Fruit fly (Drosophila melanogaster) whole organism, embryonic: Measurements from ENCODE around the gene CG14219.

Experiments used
- Adf1 ChIP-seq: fragments of 200-800 bp; sonication (Bioruptor generic); IDR thresholded peaks from 2 replicates; pipeline ENCODE4 v1.3.6; 2022; ENCODE audit warnings: missing biosample characterization, missing genetic modification characterization
- Antp ChIP-seq: fragments of 200-800 bp; sonication (Bioruptor generic); optimal IDR thresholded peaks from 3 replicates; lab custom pipeline; 2016; ENCODE audit warnings: missing biosample characterization, missing genetic modification characterization
- Awh ChIP-seq: fragments of 200-800 bp; sonication (Bioruptor generic); IDR thresholded peaks from 2 replicates; pipeline ENCODE4, ENCODE4 v1.3.6; 2022; ENCODE audit warnings: missing biosample characterization, missing genetic modification characterization
- CG10147 ChIP-seq: fragments of 200-800 bp; sonication (Bioruptor generic); optimal IDR thresholded peaks from 2 replicates; lab custom pipeline; 2019; ENCODE audit warnings: missing biosample characterization, mild to moderate bottlenecking, missing genetic modification characterization, moderate library complexity
- CG10431 ChIP-seq: fragments of 200-800 bp; sonication (Bioruptor generic); optimal IDR thresholded peaks from 3 replicates; lab custom pipeline; 2018; ENCODE audit warnings: missing biosample characterization, mild to moderate bottlenecking, missing genetic modification characterization
- CG10462 ChIP-seq: fragments of 200-800 bp; sonication (Bioruptor generic); optimal IDR thresholded peaks from 2 replicates; lab custom pipeline; 2016; ENCODE audit warnings: missing biosample characterization, missing genetic modification characterization
- CG12769 ChIP-seq: fragments of 200-800 bp; sonication (Bioruptor generic); optimal IDR thresholded peaks from 2 replicates; lab custom pipeline; 2019; ENCODE audit warnings: missing biosample characterization, mild to moderate bottlenecking, missing genetic modification characterization, moderate library complexity
- CG13894 ChIP-seq: fragments of 200-800 bp; sonication (Bioruptor generic); optimal IDR thresholded peaks from 3 replicates; lab custom pipeline; 2018; ENCODE audit warnings: missing biosample characterization, mild to moderate bottlenecking, missing genetic modification characterization, moderate library complexity
- CG14860 ChIP-seq: fragments of 200-800 bp; sonication (Bioruptor generic); IDR thresholded peaks from 3 replicates; pipeline ENCODE4 v1.3.6; 2022; ENCODE audit warnings: missing biosample characterization, missing genetic modification characterization; ENCODE audit not compliant: partially characterized antibody
- CG15601 ChIP-seq: fragments of 200-800 bp; sonication (Bioruptor generic); optimal IDR thresholded peaks from 3 replicates; lab custom pipeline; 2019; ENCODE audit warnings: missing biosample characterization, mild to moderate bottlenecking, missing genetic modification characterization, moderate library complexity
- CG31441 ChIP-seq: fragments of 200-800 bp; sonication (Bioruptor generic); IDR thresholded peaks from 2 replicates; pipeline ENCODE4 v1.3.6; 2022; ENCODE audit warnings: missing biosample characterization, missing genetic modification characterization
- CG34422 ChIP-seq: fragments of 200-800 bp; sonication (Bioruptor generic); IDR thresholded peaks from 3 replicates; pipeline ENCODE4 v1.3.6; 2022; ENCODE audit warnings: missing biosample characterization, missing genetic modification characterization
- CG3995 ChIP-seq: fragments of 200-800 bp; sonication (Bioruptor generic); optimal IDR thresholded peaks from 3 replicates; lab custom pipeline; 2016; ENCODE audit warnings: missing biosample characterization, missing genetic modification characterization
- CG4707 ChIP-seq: fragments of 200-800 bp; sonication (Bioruptor generic); optimal IDR thresholded peaks from 2 replicates; lab custom pipeline; 2018; ENCODE audit warnings: missing biosample characterization, mild to moderate bottlenecking, missing genetic modification characterization, moderate library complexity
- CG6813 ChIP-seq: fragments of 200-800 bp; sonication (Bioruptor generic); optimal IDR thresholded peaks from 2 replicates; lab custom pipeline; 2017; ENCODE audit warnings: missing biosample characterization, missing genetic modification characterization, mild to moderate bottlenecking, moderate library complexity, missing genetic modification reagents
- CG6854 ChIP-seq: fragments of 200-800 bp; sonication (Bioruptor generic); optimal IDR thresholded peaks from 3 replicates; lab custom pipeline; 2017; ENCODE audit warnings: missing biosample characterization, mild to moderate bottlenecking, missing genetic modification characterization
- CG8290 ChIP-seq, 3 experiments: fragments of 200-800 bp; sonication (Bioruptor generic); optimal IDR thresholded peaks; 2 replicates each; lab custom pipeline; 2016 to 2019; ENCODE audit warnings: missing biosample characterization in 3 of 3, missing genetic modification characterization in 3 of 3, mild to moderate bottlenecking in 2 of 3, moderate library complexity in 1 of 3
- Dbx ChIP-seq: fragments of 200-800 bp; sonication (Bioruptor generic); IDR thresholded peaks from 3 replicates; pipeline ENCODE4 v1.3.6; 2022; ENCODE audit warnings: missing biosample characterization, missing genetic modification characterization
- Doc3 ChIP-seq: fragments of 200-800 bp; sonication (Bioruptor generic); IDR thresholded peaks from 3 replicates; pipeline ENCODE4 v1.3.6; 2022; ENCODE audit warnings: missing biosample characterization, missing genetic modification characterization; ENCODE audit not compliant: partially characterized antibody
- Dref ChIP-seq: fragments of 200-800 bp; sonication (Bioruptor generic); IDR thresholded peaks from 2 replicates; pipeline ENCODE4 v1.3.6; 2022; ENCODE audit warnings: missing biosample characterization, missing genetic modification characterization
- E2f2 ChIP-seq: fragments of 200-800 bp; sonication (Bioruptor generic); IDR thresholded peaks from 2 replicates; pipeline ENCODE4 v1.3.6; 2022; ENCODE audit warnings: missing biosample characterization, missing genetic modification characterization
- HLH4C ChIP-seq: fragments of 200-800 bp; sonication (Bioruptor generic); IDR thresholded peaks from 3 replicates; pipeline ENCODE4 v1.3.6; 2022; ENCODE audit warnings: missing biosample characterization, missing genetic modification characterization; ENCODE audit not compliant: partially characterized antibody
- HmgD ChIP-seq: fragments of 200-800 bp; sonication (Bioruptor generic); optimal IDR thresholded peaks from 3 replicates; lab custom pipeline; 2016; ENCODE audit warnings: missing biosample characterization, missing genetic modification characterization
- Lim3 ChIP-seq: fragments of 200-800 bp; sonication (Bioruptor generic); IDR thresholded peaks from 2 replicates; pipeline ENCODE4 v1.3.6; 2022; ENCODE audit warnings: missing biosample characterization, missing genetic modification characterization
- MTF-1 ChIP-seq: fragments of 200-800 bp; sonication (Bioruptor generic); optimal IDR thresholded peaks from 2 replicates; lab custom pipeline; 2018; ENCODE audit warnings: missing biosample characterization, mild to moderate bottlenecking, missing genetic modification characterization, borderline replicate concordance
- amos ChIP-seq: fragments of 200-800 bp; sonication (Bioruptor generic); IDR thresholded peaks from 2 replicates; pipeline ENCODE4 v1.3.6; 2022; ENCODE audit warnings: missing biosample characterization, missing genetic modification characterization; ENCODE audit not compliant: partially characterized antibody
- ase ChIP-seq: fragments of 200-800 bp; sonication (Bioruptor generic); IDR thresholded peaks from 3 replicates; pipeline ENCODE4 v1.3.6; 2022; ENCODE audit warnings: missing biosample characterization, missing genetic modification characterization
- ato ChIP-seq: fragments of 200-800 bp; sonication (Bioruptor generic); IDR thresholded peaks from 2 replicates; pipeline ENCODE4 v1.3.6; 2022; ENCODE audit warnings: missing biosample characterization, missing genetic modification characterization; ENCODE audit not compliant: partially characterized antibody
- bab2 ChIP-seq: fragments of 200-800 bp; sonication (Bioruptor generic); optimal IDR thresholded peaks from 2 replicates; lab custom pipeline; 2016; ENCODE audit warnings: missing biosample characterization, missing genetic modification characterization
- bbx ChIP-seq: fragments of 200-800 bp; sonication (Bioruptor generic); IDR thresholded peaks from 2 replicates; pipeline ENCODE4 v1.3.6; 2022; ENCODE audit warnings: missing biosample characterization, missing genetic modification characterization; ENCODE audit not compliant: partially characterized antibody
- bsh ChIP-seq, 2 experiments: fragments of 200-800 bp; sonication (Bioruptor generic); optimal IDR thresholded peaks; 2 replicates each; lab custom pipeline; 2017 to 2018; ENCODE audit warnings: mild to moderate bottlenecking in 2 of 2, missing biosample characterization in 2 of 2, missing genetic modification characterization in 2 of 2, moderate library complexity in 1 of 2
- cg ChIP-seq: fragments of 200-800 bp; sonication (Bioruptor generic); optimal IDR thresholded peaks from 3 replicates; lab custom pipeline; 2019; ENCODE audit warnings: missing biosample characterization, mild to moderate bottlenecking, missing genetic modification characterization, moderate library complexity
- corto ChIP-seq: fragments of 200-800 bp; sonication (Bioruptor generic); optimal IDR thresholded peaks from 2 replicates; lab custom pipeline; 2016; ENCODE audit warnings: missing biosample characterization, mild to moderate bottlenecking, missing genetic modification characterization, moderate library complexity
- crol ChIP-seq: fragments of 200-800 bp; sonication (Bioruptor generic); IDR thresholded peaks from 2 replicates; pipeline ENCODE4 v1.3.6; 2022; ENCODE audit warnings: missing biosample characterization, missing genetic modification characterization
- dan ChIP-seq: fragments of 200-800 bp; sonication (Bioruptor generic); IDR thresholded peaks from 2 replicates; pipeline ENCODE4 v1.3.6; 2022; ENCODE audit warnings: missing biosample characterization, missing genetic modification characterization
- dm ChIP-seq: fragments of 200-800 bp; sonication (Bioruptor generic); optimal IDR thresholded peaks from 3 replicates; lab custom pipeline; 2016; ENCODE audit warnings: missing biosample characterization, missing genetic modification characterization
- fd96Cb ChIP-seq: fragments of 200-800 bp; sonication (Bioruptor generic); optimal IDR thresholded peaks from 2 replicates; lab custom pipeline; 2018; ENCODE audit warnings: missing biosample characterization, mild to moderate bottlenecking, missing genetic modification characterization, moderate library complexity
- gce ChIP-seq: fragments of 200-800 bp; sonication (Bioruptor generic); IDR thresholded peaks from 3 replicates; pipeline ENCODE4 v1.3.6; 2022; ENCODE audit warnings: missing biosample characterization, missing genetic modification characterization
- grn ChIP-seq: fragments of 200-800 bp; sonication (Bioruptor generic); optimal IDR thresholded peaks from 3 replicates; lab custom pipeline; 2017; ENCODE audit warnings: missing biosample characterization, missing genetic modification characterization
- gsb ChIP-seq: fragments of 200-800 bp; sonication (Bioruptor generic); IDR thresholded peaks from 2 replicates; pipeline ENCODE4 v1.3.6; 2022; ENCODE audit warnings: missing biosample characterization, missing genetic modification characterization
- gsb-n ChIP-seq: fragments of 200-800 bp; sonication (Bioruptor generic); optimal IDR thresholded peaks from 3 replicates; lab custom pipeline; 2018; ENCODE audit warnings: missing biosample characterization, mild to moderate bottlenecking, missing genetic modification characterization
- hkb ChIP-seq, 2 experiments: fragments of 200-800 bp in 1 of 2; fragments of >200 bp in 1 of 2; sonication (Bioruptor generic) in 1 of 2; IDR thresholded peaks in 1 of 2; optimal IDR thresholded peaks in 1 of 2; 2 replicates each; pipeline versions ENCODE4 v1.3.6 to Lab custom; 2017 to 2022; ENCODE audit warnings: missing biosample characterization in 1 of 2, missing genetic modification characterization in 1 of 2
- insv ChIP-seq, 2 experiments: fragments of 200-800 bp; sonication (Bioruptor generic); optimal IDR thresholded peaks; 3 replicates each; lab custom pipeline; 2016 to 2018; ENCODE audit warnings: missing biosample characterization in 2 of 2, missing genetic modification characterization in 2 of 2
- oc ChIP-seq: fragments of 200-800 bp; sonication (Bioruptor generic); optimal IDR thresholded peaks from 2 replicates; lab custom pipeline; 2018; ENCODE audit warnings: missing biosample characterization, mild to moderate bottlenecking, missing genetic modification characterization, moderate library complexity
- phol ChIP-seq: fragments of 200-800 bp; sonication (Bioruptor generic); optimal IDR thresholded peaks from 3 replicates; lab custom pipeline; 2018; ENCODE audit warnings: missing biosample characterization, mild to moderate bottlenecking, missing genetic modification characterization, moderate library complexity
- sd ChIP-seq: fragments of 200-800 bp; sonication (Bioruptor generic); optimal IDR thresholded peaks from 3 replicates; lab custom pipeline; 2018; ENCODE audit warnings: missing biosample characterization, mild to moderate bottlenecking, missing genetic modification characterization, moderate library complexity
- twi ChIP-seq: fragments of 200-800 bp; optimal IDR thresholded peaks from 2 replicates; lab custom pipeline; 2019; ENCODE audit warnings: missing biosample characterization, mild to moderate bottlenecking, missing genetic modification characterization, moderate library complexity
- zfh1 ChIP-seq: fragments of 200-800 bp; sonication (Bioruptor generic); IDR thresholded peaks from 3 replicates; pipeline ENCODE4 v1.3.6; 2022; ENCODE audit warnings: missing biosample characterization, missing genetic modification characterization

CG14219 gene

DNA sequence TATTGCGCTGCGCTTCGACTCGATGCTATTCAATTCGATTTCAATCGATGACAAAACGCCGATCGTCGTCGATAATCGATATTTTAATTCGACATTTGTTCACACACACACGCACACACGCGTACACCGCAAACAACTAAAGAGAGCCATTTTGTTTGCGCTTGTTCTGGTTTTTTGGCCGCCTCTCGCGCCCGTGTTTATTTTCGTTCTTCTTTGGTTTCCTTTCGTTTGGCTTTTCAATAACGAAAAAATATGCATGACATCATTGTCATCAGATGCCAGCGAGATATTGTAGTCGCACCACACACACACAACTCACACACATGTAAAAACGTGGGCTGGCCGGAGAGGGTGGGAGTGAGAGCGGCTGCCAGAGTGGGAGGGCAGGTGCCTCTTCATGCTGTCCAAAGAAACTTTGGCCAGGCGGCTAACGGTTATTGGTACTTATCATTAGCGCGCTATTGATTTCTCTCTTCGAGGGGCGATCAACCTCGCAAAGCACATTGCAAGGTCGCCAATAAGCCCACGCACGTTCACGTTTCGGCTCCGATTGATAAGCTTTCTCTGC is 18.2 kb upstream of the CG14219 start (continued):
- TF ChIP-seq cg (GFP tag; lab: Kevin White, UChicago) (peak; percentile 85), insv (GFP tag; optimal IDR thresholded peaks at IDR 0.05; lab: Kevin White, UChicago) (no peak), Antp (GFP tag; lab: Kevin White, UChicago) (no peak), crol (peak; percentile 61), phol (tag; lab: Kevin White, UChicago) (peak; percentile 31), amos (peak; percentile 45; the same call in 1 of the 2 replicates), twi (tag; lab: Kevin White, UChicago) (peak; percentile 22), HmgD (no peak), CG12769 (peak; percentile 66), oc (peak; percentile 24), bsh (GFP tag; optimal IDR thresholded peaks at IDR 0.05; lab: Kevin White, UChicago) (no peak), hkb (optimal IDR thresholded peaks at IDR 0.05; lab: Kevin White, UChicago) (no peak), hkb (GFP tag; IDR thresholded peaks at IDR 0.05; lab: Robert Waterston, UW) (no peak), CG34422 (GFP tag; lab: Robert Waterston, UW) (peak; percentile 28; the same call in 1 of the 3 replicates), corto (no peak), CG13894 (tag; lab: Kevin White, UChicago) (peak; percentile 29), fd96Cb (tag; lab: Kevin White, UChicago) (no peak), CG14860 (GFP tag; lab: Robert Waterston, UW) (peak; percentile 56; the same call in 1 of the 3 replicates), CG10431 (GFP tag; lab: Kevin White, UChicago) (no peak), CG3995 (no peak), Doc3 (GFP tag; lab: Robert Waterston, UW) (peak; percentile 42; the same call in 1 of the 3 replicates), sd (tag; lab: Kevin White, UChicago) (peak; percentile 78), Dbx (GFP tag; lab: Robert Waterston, UW) (no peak), zfh1 (GFP tag; lab: Robert Waterston, UW) (peak; percentile 14; the same call in 1 of the 3 replicates), MTF-1 (GFP tag; lab: Kevin White, UChicago) (no peak), CG6813 (peak; percentile 50), HLH4C (peak; percentile 53), dan (GFP tag; lab: Robert Waterston, UW) (no peak), Adf1 (GFP tag; lab: Robert Waterston, UW) (peak; percentile 13; the same call in 1 of the 2 replicates), grn (GFP tag; lab: Kevin White, UChicago) (peak; percentile 43), Dref (peak; percentile 58), CG6854 (peak; percentile 16), ato (GFP tag; lab: Robert Waterston, UW) (peak; percentile 29; the same call in 1 of the 2 replicates), dm (GFP tag; lab: Kevin White, UChicago) (peak; percentile 38), CG4707 (GFP tag; lab: Kevin White, UChicago) (no peak), gsb-n (tag; lab: Kevin White, UChicago) (no peak), ase (GFP tag; lab: Robert Waterston, UW) (no peak), CG31441 (GFP tag; lab: Robert Waterston, UW) (no peak), E2f2 (GFP tag; lab: Robert Waterston, UW) (peak; percentile 35; the same call in 1 of the 2 replicates), bab2 (GFP tag; lab: Kevin White, UChicago) (no peak), Lim3 (GFP tag; lab: Robert Waterston, UW) (no peak), Awh (GFP tag; lab: Robert Waterston, UW) (peak; percentile 72), CG15601 (tag; lab: Kevin White, UChicago) (peak; percentile 56), CG8290 (GFP tag; optimal IDR thresholded peaks at IDR 0.05; lab: Kevin White, UChicago) (no peak), CG8290 (tag; optimal IDR thresholded peaks at IDR 0.05; lab: Kevin White, UChicago) (peak in 1 of 2 experiments; percentile 19), CG10147 (GFP tag; lab: Kevin White, UChicago) (no peak), bbx (GFP tag; lab: Robert Waterston, UW) (0 out of 2 replicates have a peak, but pooled peaks have one; percentile 10), CG10462 (GFP tag; lab: Kevin White, UChicago) (no peak), gce (no peak), gsb (GFP tag; lab: Robert Waterston, UW) (no peak)
